Worm (Caenorhabditis elegans) whole organism, L4/young adult: ENCODE measurements around the gene fip-2.

Experiments used
- W03F9.2 ChIP-seq: fragments of 150-350 bp; optimal IDR thresholded peaks from 2 replicates; lab custom pipeline; 2014; ENCODE audit warnings: missing biosample characterization, missing genetic modification characterization
- dao-5 ChIP-seq: sonication (generic microtip); optimal IDR thresholded peaks from 2 replicates; lab custom pipeline; 2016; ENCODE audit warnings: missing genotype, missing genetic modification characterization, moderate library complexity, missing compliant biosample characterization
- him-1 ChIP-seq: sonication (generic microtip); optimal IDR thresholded peaks from 2 replicates; lab custom pipeline; 2016; ENCODE audit warnings: missing genotype, missing genetic modification reagents, missing genetic modification characterization, missing compliant biosample characterization

The fip-2 gene

DNA sequence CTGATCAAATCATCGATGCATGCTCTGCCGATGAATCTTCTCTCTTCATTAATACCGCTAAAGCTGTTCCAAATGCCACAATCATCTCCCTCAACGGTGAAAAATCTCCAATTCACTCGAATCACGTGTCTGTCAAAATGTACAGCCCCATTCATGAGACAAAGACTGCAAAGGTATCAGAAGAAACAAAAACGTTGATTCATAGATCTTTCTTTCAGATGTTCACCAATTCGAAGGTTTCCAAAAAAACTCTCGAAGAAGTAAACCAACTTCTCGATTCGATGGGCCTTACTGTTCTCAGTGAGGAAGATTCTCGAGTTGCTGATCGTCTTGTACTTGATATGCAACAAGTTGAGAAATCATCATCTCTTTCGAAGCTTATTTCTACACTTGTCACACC is 28.9 kb downstream of the fip-2 start:
- TF ChIP-seq him-1 (tag; lab: Kevin White, UChicago) = no peak
- TF ChIP-seq W03F9.2 (tag; lab: Kevin White, UChicago) = no peak
- TF ChIP-seq dao-5 = no peak

DNA sequence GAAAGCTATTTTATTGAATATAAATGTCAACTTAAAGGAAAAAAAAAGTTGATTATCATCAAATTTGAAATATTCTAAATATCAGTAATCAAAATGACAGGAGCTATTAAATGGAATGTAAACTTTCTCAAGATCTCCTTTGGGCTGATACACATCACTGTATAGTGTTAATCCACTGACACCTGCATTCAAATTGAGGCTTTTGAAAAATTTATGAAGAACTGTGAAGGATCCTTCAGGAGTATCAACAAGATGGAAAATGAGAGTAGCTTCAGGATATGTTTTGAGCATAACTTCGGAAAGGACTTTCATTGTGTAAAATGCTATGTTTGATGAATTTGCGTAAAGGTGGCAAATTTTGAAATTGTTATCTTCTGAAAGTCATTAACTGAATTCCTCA is 29.4 kb downstream of the fip-2 start:
- no peak for TF ChIP-seq W03F9.2 (tag; lab: Kevin White, UChicago)
- TF ChIP-seq him-1 (tag; lab: Kevin White, UChicago) = no peak
- no peak for TF ChIP-seq dao-5

DNA sequence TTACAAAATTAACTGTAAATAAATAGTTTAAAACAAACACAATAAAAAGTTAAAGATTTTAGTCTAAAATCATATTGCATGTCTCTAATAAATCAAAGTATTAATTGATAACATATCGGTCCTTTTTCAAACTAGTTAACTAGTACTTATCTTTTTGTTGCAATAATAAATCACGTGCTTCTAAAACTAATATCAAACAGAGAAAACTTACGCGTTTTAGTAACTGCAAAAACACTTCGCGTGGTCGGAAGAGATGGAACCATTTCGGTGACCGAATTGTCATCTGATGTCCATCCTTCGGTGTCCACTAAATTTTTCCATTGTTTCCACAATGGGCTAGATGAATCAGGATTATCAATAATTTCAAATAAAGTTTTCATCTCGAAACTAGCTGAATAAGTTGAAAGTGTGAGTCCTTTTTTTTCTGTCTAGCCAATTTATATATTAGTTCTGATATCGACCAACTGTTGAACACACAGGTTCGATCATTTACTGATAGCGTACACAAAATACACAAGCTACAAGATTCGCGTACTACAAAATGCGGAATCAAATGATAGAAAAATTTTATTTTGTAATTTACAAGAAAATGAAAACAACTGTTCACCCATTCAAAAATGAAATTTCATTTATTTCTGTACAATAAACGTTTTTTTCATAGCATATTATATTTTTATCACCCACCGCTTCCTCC is 30.6 kb downstream of the fip-2 start, which contains the start of gene F21C10.9:
Gene F21C10.9, minus strand, starts transcription at position 417 of the 694 bp plus-strand sequence.
- TF ChIP-seq him-1 (tag; lab: Kevin White, UChicago) (no peak), dao-5 (no peak), W03F9.2 (tag; lab: Kevin White, UChicago) (no peak)

DNA sequence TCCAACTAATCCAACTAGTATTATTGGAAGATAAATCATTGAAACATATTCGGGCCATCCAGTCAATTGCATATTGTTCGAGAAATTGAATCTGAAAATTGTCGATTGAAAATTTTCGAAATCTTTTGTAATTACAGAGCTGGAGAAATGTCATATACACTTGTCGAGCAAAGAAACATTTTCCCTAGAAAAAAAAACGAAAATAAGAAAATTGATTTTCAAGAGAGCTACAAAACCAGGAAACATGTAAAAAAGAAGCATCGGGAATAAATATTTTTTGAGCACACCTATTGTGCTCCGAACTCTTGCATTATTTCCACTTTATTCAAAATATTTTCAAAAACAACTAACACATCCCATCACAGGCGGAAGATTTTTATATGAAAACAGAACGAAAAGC is 33.3 kb downstream of the fip-2 start, which contains the start of gene frpr-6:
Gene frpr-6, minus strand, starts transcription at position 101 of the 400 bp plus-strand sequence.
- TF ChIP-seq him-1 (tag; lab: Kevin White, UChicago) = no peak
- no peak for TF ChIP-seq W03F9.2 (tag; lab: Kevin White, UChicago)
- no peak for TF ChIP-seq dao-5

DNA sequence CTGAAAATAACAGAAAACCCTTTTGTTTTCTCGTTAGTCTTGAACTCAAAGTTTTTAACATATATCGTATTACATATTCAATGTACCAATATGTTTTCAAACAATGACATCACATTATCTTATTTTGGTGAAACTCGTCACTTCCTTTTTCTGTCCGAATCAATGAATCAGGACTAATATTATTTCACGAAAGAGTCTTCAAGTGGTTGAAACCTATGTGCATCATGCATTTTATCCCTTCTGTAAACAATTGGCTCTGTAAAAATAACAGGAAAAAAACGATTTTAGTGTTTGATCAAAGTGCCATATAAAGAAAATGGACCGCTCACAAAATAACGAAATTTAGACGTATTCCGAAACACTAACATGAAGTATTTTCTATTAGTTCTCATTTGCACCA is 40.4 kb downstream of the fip-2 start, which contains the start of gene F21C10.18:
Gene F21C10.18, plus strand, starts transcription at position 301 of the 400 bp plus-strand sequence.
- no peak for TF ChIP-seq dao-5
- no peak for TF ChIP-seq him-1 (tag; lab: Kevin White, UChicago)
- TF ChIP-seq W03F9.2 (tag; lab: Kevin White, UChicago) = no peak

DNA sequence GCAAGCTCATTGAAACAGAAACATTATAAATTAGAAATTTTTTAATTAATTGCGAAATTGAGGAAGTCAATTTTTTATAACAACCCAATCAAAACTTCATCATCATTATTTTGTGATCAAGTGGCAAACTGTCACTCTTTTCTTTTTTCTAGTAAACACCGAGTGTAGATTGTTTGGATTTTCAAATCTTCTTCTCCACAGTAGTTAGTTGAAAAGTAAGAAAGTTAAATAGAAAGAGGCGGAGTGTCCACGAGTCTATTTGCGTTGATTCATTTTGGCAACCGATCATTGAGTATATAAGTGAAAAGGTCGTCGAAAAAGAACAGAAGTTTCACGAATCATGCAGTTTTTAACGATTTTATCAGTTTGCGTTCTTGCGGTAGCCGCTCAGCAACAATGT is 41.5 kb downstream of the fip-2 start, which contains the start of gene pqn-31:
Gene pqn-31, plus strand, starts transcription at position 301 of the 400 bp plus-strand sequence.
- TF ChIP-seq him-1 (tag; lab: Kevin White, UChicago) (no peak), dao-5 (no peak), W03F9.2 (tag; lab: Kevin White, UChicago) (no peak)

DNA sequence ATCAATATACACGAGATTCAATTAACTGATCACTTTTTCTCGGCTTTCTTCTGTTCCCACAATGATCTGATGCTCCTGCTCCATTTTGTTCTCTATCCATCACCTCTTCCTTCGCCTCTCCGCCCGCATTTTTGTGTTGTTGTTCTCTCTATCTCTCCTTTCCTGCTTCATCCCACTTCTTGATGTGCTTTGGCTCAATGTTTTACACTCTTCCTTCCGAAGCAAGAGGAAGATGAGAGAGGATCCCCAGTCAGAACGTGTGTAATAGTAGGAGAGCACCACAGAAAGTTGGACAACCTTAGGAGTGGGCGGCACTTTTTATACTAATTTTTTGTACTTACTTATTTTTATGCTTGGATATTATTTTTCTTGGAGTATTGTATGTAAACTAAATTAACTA is 44.2 kb downstream of the fip-2 start:
- TF ChIP-seq dao-5 = no peak
- TF ChIP-seq him-1 (tag; lab: Kevin White, UChicago) = no peak

DNA sequence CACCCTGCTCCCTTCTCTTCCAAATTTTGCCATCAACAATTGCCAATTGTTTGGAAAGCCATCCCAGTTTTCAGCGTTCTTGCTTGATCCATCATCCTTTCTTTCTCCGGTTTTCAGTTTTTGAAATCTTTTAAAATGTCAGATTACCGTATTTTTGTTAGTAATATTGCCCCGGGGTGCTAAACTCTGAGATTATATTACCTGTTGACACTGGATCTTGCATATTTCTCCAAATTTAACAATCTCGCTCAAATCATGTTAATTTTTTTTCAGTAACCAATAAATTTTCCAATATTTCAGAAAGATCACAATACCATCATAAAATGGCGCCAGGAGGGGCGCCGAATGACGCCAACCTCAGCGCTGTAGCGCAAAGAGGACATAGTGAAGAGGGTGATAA is 44.7 kb downstream of the fip-2 start, which contains the start of gene F21C10.7:
Gene F21C10.7, plus strand, starts transcription at position 301 of the 400 bp plus-strand sequence.
- TF ChIP-seq W03F9.2 (tag; lab: Kevin White, UChicago) = no peak
- TF ChIP-seq him-1 (tag; lab: Kevin White, UChicago) = no peak
